Worm (Caenorhabditis elegans) whole organism, L4 larva: ENCODE measurements around the gene gcy-3.

Experiments
- T20F7.1 ChIP-seq: fragments of 200-800 bp; sonication (Bioruptor generic); optimal IDR thresholded peaks from 2 replicates; lab custom pipeline; 2018; ENCODE audit warnings: mild to moderate bottlenecking, missing genetic modification characterization, missing compliant biosample characterization
- Y48G9A.11 ChIP-seq: fragments of 200-800 bp; sonication (Bioruptor generic); IDR thresholded peaks from 2 replicates; pipeline ENCODE4 v1.3.6; 2022; ENCODE audit warnings: missing genetic modification reagents, missing genetic modification characterization, missing compliant biosample characterization
- ZK337.2 ChIP-seq: fragments of 200-800 bp; sonication (Bioruptor generic); IDR thresholded peaks from 2 replicates; pipeline ENCODE4 v1.3.6; 2022; ENCODE audit warnings: missing genetic modification reagents, missing genetic modification characterization, missing compliant biosample characterization
- aha-1 ChIP-seq: fragments of 150-350 bp; peaks from one replicate; lab custom pipeline; 2014; ENCODE audit warnings: missing biosample characterization, missing genetic modification characterization
- arid-1 ChIP-seq: fragments of 200-800 bp; sonication (Bioruptor generic); conservative IDR thresholded peaks from 2 replicates; pipeline ENCODE4 v1.3.6; 2022; ENCODE audit warnings: missing genetic modification reagents, missing genetic modification characterization, missing compliant biosample characterization
- ceh-28 ChIP-seq: fragments of 150-350 bp; optimal IDR thresholded peaks from 2 replicates; lab custom pipeline; 2014; ENCODE audit warnings: missing biosample characterization, missing genetic modification reagents, missing genetic modification characterization
- duxl-1 ChIP-seq: sonication (generic microtip); optimal IDR thresholded peaks from 2 replicates; lab custom pipeline; 2016; ENCODE audit warnings: mild to moderate bottlenecking, missing genetic modification characterization, moderate library complexity, missing compliant biosample characterization; ENCODE audit not compliant: poor library complexity
- dve-1 ChIP-seq: sonication (generic microtip); optimal IDR thresholded peaks from 2 replicates; lab custom pipeline; 2017; ENCODE audit warnings: antibody characterized with exemption, mild to moderate bottlenecking, missing genetic modification characterization, missing compliant biosample characterization; ENCODE audit not compliant: insufficient read depth
- egl-27 ChIP-seq: sonication (generic microtip); optimal IDR thresholded peaks from 3 replicates; lab custom pipeline; 2017; ENCODE audit warnings: missing biosample characterization, missing genetic modification reagents, missing genetic modification characterization
- hif-1 ChIP-seq, 2 experiments: sonication (generic microtip); optimal IDR thresholded peaks; 2 replicates each; lab custom pipeline; 2016 to 2017; ENCODE audit warnings: missing compliant biosample characterization in 2 of 2, missing genetic modification characterization in 2 of 2, missing genetic modification reagents in 2 of 2, missing genotype in 2 of 2, mild to moderate bottlenecking in 1 of 2
- hlh-30 ChIP-seq: sonication (generic microtip); optimal IDR thresholded peaks from 2 replicates; lab custom pipeline; 2017; ENCODE audit warnings: antibody characterized with exemption, mild to moderate bottlenecking, missing genetic modification characterization, missing compliant biosample characterization; ENCODE audit not compliant: insufficient read depth
- lim-7 ChIP-seq: fragments of 200-800 bp; sonication (Bioruptor generic); IDR thresholded peaks from 2 replicates; pipeline ENCODE4 v1.3.6; 2022; ENCODE audit warnings: missing genetic modification characterization, missing compliant biosample characterization
- lin-13 ChIP-seq: fragments of 150-350 bp; optimal IDR thresholded peaks from 2 replicates; lab custom pipeline; 2014; ENCODE audit warnings: missing biosample characterization, missing genetic modification reagents, missing genetic modification characterization
- lin-38 ChIP-seq: fragments of 200-800 bp; sonication (Bioruptor generic); IDR thresholded peaks from 2 replicates; pipeline ENCODE4 v1.3.6; 2022; ENCODE audit warnings: missing genetic modification reagents, missing genetic modification characterization, missing compliant biosample characterization
- madf-5 ChIP-seq, 2 experiments: fragments of 200-800 bp; sonication (Bioruptor generic); IDR thresholded peaks; 2 replicates each; pipeline ENCODE4 v1.3.6; 2022; ENCODE audit warnings: missing compliant biosample characterization in 2 of 2, missing genetic modification characterization in 2 of 2
- nhr-111 ChIP-seq: fragments of 200-800 bp; sonication (Bioruptor generic); optimal IDR thresholded peaks from 2 replicates; lab custom pipeline; 2018; ENCODE audit warnings: mild to moderate bottlenecking, missing genetic modification characterization, missing compliant biosample characterization
- nhr-25 ChIP-seq: sonication (generic microtip); optimal IDR thresholded peaks from 2 replicates; lab custom pipeline; 2017; ENCODE audit warnings: missing genetic modification characterization, mild to moderate bottlenecking, missing compliant biosample characterization, antibody characterized with exemption, moderate library complexity, borderline replicate concordance; ENCODE audit not compliant: insufficient read depth
- nhr-48 ChIP-seq: sonication (generic microtip); optimal IDR thresholded peaks from 2 replicates; lab custom pipeline; 2016; ENCODE audit warnings: mild to moderate bottlenecking, missing genetic modification characterization, missing compliant biosample characterization
- nhr-76 ChIP-seq: fragments of 150-350 bp; optimal IDR thresholded peaks from 2 replicates; lab custom pipeline; 2014; ENCODE audit warnings: missing biosample characterization, missing genetic modification characterization
- saeg-2 ChIP-seq: fragments of 200-800 bp; sonication (Bioruptor generic); IDR thresholded peaks from 2 replicates; pipeline ENCODE4 v1.3.6; 2022; ENCODE audit warnings: missing genetic modification reagents, missing genetic modification characterization, missing compliant biosample characterization
- spr-3 ChIP-seq: fragments of 200-800 bp; sonication (Bioruptor generic); optimal IDR thresholded peaks from 2 replicates; lab custom pipeline; 2018; ENCODE audit warnings: mild to moderate bottlenecking, missing genetic modification characterization, missing compliant biosample characterization
- tra-1 ChIP-seq: fragments of 200-800 bp; sonication (Bioruptor generic); IDR thresholded peaks from 2 replicates; pipeline ENCODE4 v1.3.6; 2022; ENCODE audit warnings: missing genetic modification reagents, missing genetic modification characterization, missing compliant biosample characterization
- unc-130 ChIP-seq: sonication (generic microtip); optimal IDR thresholded peaks from 2 replicates; lab custom pipeline; 2016; ENCODE audit warnings: missing genetic modification reagents, missing genetic modification characterization, missing compliant biosample characterization
- unc-39 ChIP-seq: sonication (generic microtip); optimal IDR thresholded peaks from 2 replicates; lab custom pipeline; 2017; ENCODE audit warnings: missing biosample characterization, missing genetic modification characterization
- unc-62 ChIP-seq, 3 experiments: fragments of 150-350 bp in 1 of 3; sonication (generic microtip); optimal IDR thresholded peaks in 2 of 3; peaks in 1 of 3; 1 replicate in 1 of 3; 2 replicates in 2 of 3; lab custom pipeline; 2014 to 2017; ENCODE audit warnings: missing biosample characterization in 3 of 3, missing genetic modification characterization in 3 of 3, missing genetic modification reagents in 3 of 3, missing genotype in 1 of 3
- zag-1 ChIP-seq: fragments of 150-350 bp; optimal IDR thresholded peaks from 2 replicates; lab custom pipeline; 2014; ENCODE audit warnings: missing biosample characterization, missing genetic modification characterization
- zfp-2 ChIP-seq: sonication (generic microtip); optimal IDR thresholded peaks from 2 replicates; lab custom pipeline; 2016; ENCODE audit warnings: mild to moderate bottlenecking, missing genetic modification characterization, missing compliant biosample characterization
- zip-11 ChIP-seq: fragments of 200-800 bp; sonication (Bioruptor generic); IDR thresholded peaks from 2 replicates; pipeline ENCODE4 v1.3.6; 2022; ENCODE audit warnings: missing genetic modification characterization, missing compliant biosample characterization
- ztf-11 ChIP-seq: fragments of 150-350 bp; optimal IDR thresholded peaks from 2 replicates; lab custom pipeline; 2014; ENCODE audit warnings: missing biosample characterization, missing genetic modification characterization

Gene gcy-3

ce11 chrII:9532011-9532410 is 24.9 kb upstream of the gcy-3 start, which contains the start of gene sra-9:
TSS of gene sra-9 (plus strand) at chrII:9532311.
- TF ChIP-seq aha-1 = peak; percentile 52
- no peak for TF ChIP-seq saeg-2 (GFP tag; lab: Robert Waterston, UW)
- no peak for TF ChIP-seq ztf-11 (tag; lab: Kevin White, UChicago)
- no peak for TF ChIP-seq ceh-28 (tag; lab: Kevin White, UChicago)
- TF ChIP-seq hlh-30 (tag; lab: Kevin White, UChicago) = no peak
- TF ChIP-seq, all 104 proteins: peak for 1

- TF ChIP-seq lim-7 (GFP tag; lab: Robert Waterston, UW) (no peak), madf-5 (GFP tag; IDR thresholded peaks at IDR 0.05; lab: Robert Waterston, UW) (no peak), lin-38 (GFP tag; lab: Robert Waterston, UW) (no peak), zfp-2 (tag; lab: Kevin White, UChicago) (no peak)
Measured at ce11 chrII:9528480-9528879, 21.4 kb upstream of the gcy-3 start, which contains the start of gene sra-2. TSS of gene sra-2 (plus strand) at chrII:9528780.

- TF ChIP-seq nhr-76 (tag; lab: Kevin White, UChicago) (no peak), duxl-1 (tag; lab: Kevin White, UChicago) (no peak), zip-11 (GFP tag; lab: Robert Waterston, UW) (no peak), unc-130 (peak; percentile 69), ZK337.2 (no peak), Y48G9A.11 (peak; percentile 77)
- TF ChIP-seq, all 104 proteins: peak for 2
Measured at ce11 chrII:9523539-9524224, 16.6 kb upstream of the gcy-3 start, which contains the start of gene mex-6. TSS of gene mex-6 (plus strand) at chrII:9524174.

- TF ChIP-seq aha-1 (peak; percentile 67), dve-1 (tag; lab: Kevin White, UChicago) (no peak), unc-39 (tag; lab: Kevin White, UChicago) (no peak), zag-1 (no peak), egl-27 (tag; lab: Kevin White, UChicago) (no peak), unc-62 (GFP tag; optimal IDR thresholded peaks at IDR 0.05 in 1 of 2; lab: Kevin White, UChicago) (peak in 1 of 2 experiments; percentile 74), unc-62 (tag; optimal IDR thresholded peaks at IDR 0.05; lab: Kevin White, UChicago) (no peak)
Measured at ce11 chrII:9522986-9523385, 15.9 kb upstream of the gcy-3 start, which contains the start of gene AH6.17. TSS of gene AH6.17 (plus strand) at chrII:9523170.

ce11 chrII:9521570-9521969 is 14.5 kb upstream of the gcy-3 start, which contains the start of gene sra-1:
TSS of gene sra-1 (minus strand) at chrII:9521670.
- TF ChIP-seq spr-3 (GFP tag; lab: Kevin White, UChicago) (no peak), lin-13 (no peak), nhr-111 (no peak), arid-1 (GFP tag; lab: Robert Waterston, UW) (no peak), ceh-28 (tag; lab: Kevin White, UChicago) (no peak), T20F7.1 (no peak), nhr-48 (tag; lab: Kevin White, UChicago) (no peak), nhr-25 (tag; lab: Kevin White, UChicago) (no peak), dve-1 (tag; lab: Kevin White, UChicago) (no peak), tra-1 (GFP tag; lab: Robert Waterston, UW) (no peak), hif-1 (tag; optimal IDR thresholded peaks at IDR 0.05; lab: Kevin White, UChicago) (no peak)
